Worm (Caenorhabditis elegans) whole organism, L2 larva: ENCODE data around the gene K08H2.7.

Experiments
- C34F6.9 ChIP-seq: fragments of 150-350 bp; optimal IDR thresholded peaks from 2 replicates; lab custom pipeline; 2014; ENCODE audit warnings: missing biosample characterization, missing genetic modification characterization
- F13H6.1 ChIP-seq: sonication (generic microtip); optimal IDR thresholded peaks from 2 replicates; lab custom pipeline; 2016; ENCODE audit warnings: missing genetic modification characterization, missing compliant biosample characterization
- Y55F3AM.14 ChIP-seq: fragments of 200-800 bp; sonication (Bioruptor generic); optimal IDR thresholded peaks from 2 replicates; lab custom pipeline; 2018; ENCODE audit warnings: mild to moderate bottlenecking, missing genetic modification characterization, missing compliant biosample characterization
- alr-1 ChIP-seq: fragments of 150-350 bp; optimal IDR thresholded peaks from 2 replicates; lab custom pipeline; 2014; ENCODE audit warnings: missing biosample characterization, missing genetic modification characterization
- blmp-1 ChIP-seq: sonication (generic microtip); optimal IDR thresholded peaks from 2 replicates; lab custom pipeline; 2017; ENCODE audit warnings: missing genetic modification characterization, mild to moderate bottlenecking, missing compliant biosample characterization, antibody characterized with exemption, moderate library complexity; ENCODE audit not compliant: insufficient read depth
- ceh-16 ChIP-seq: fragments of 150-350 bp; optimal IDR thresholded peaks from 2 replicates; lab custom pipeline; 2014; ENCODE audit warnings: missing biosample characterization, missing genetic modification characterization
- crh-2 ChIP-seq: sonication (generic microtip); optimal IDR thresholded peaks from 2 replicates; lab custom pipeline; 2017; ENCODE audit warnings: missing biosample characterization, missing genetic modification characterization
- egl-27 ChIP-seq: sonication (generic microtip); optimal IDR thresholded peaks from 3 replicates; lab custom pipeline; 2017; ENCODE audit warnings: missing biosample characterization, missing genetic modification reagents, missing genetic modification characterization
- elt-1 ChIP-seq: fragments of 150-350 bp; optimal IDR thresholded peaks from 2 replicates; lab custom pipeline; 2014; ENCODE audit warnings: missing biosample characterization, missing genetic modification characterization
- fos-1 ChIP-seq: fragments of 150-350 bp; optimal IDR thresholded peaks from 2 replicates; lab custom pipeline; 2014; ENCODE audit warnings: missing biosample characterization, missing genetic modification characterization
- gmeb-1 ChIP-seq: fragments of 150-350 bp; optimal IDR thresholded peaks from 2 replicates; lab custom pipeline; 2014; ENCODE audit warnings: missing biosample characterization, missing genetic modification characterization
- lin-11 ChIP-seq: fragments of 150-350 bp; sonication (generic microtip); optimal IDR thresholded peaks from 2 replicates; lab custom pipeline; 2014; ENCODE audit warnings: missing biosample characterization, missing genetic modification characterization, inconsistent platforms, mixed read lengths
- lin-13 ChIP-seq: fragments of 150-350 bp; optimal IDR thresholded peaks from 2 replicates; lab custom pipeline; 2014; ENCODE audit warnings: missing biosample characterization, missing genetic modification reagents, missing genetic modification characterization
- lin-39 ChIP-seq: fragments of 150-350 bp; optimal IDR thresholded peaks from 2 replicates; lab custom pipeline; 2014; ENCODE audit warnings: missing biosample characterization, missing genetic modification reagents, missing genetic modification characterization
- lsy-2 ChIP-seq, 2 experiments: fragments of 150-350 bp in 1 of 2; sonication (generic microtip) in 1 of 2; optimal IDR thresholded peaks; 2 replicates each; lab custom pipeline; 2014 to 2017; ENCODE audit warnings: missing biosample characterization in 2 of 2, missing genetic modification characterization in 2 of 2
- mab-5 ChIP-seq: fragments of 150-350 bp; optimal IDR thresholded peaks from 2 replicates; lab custom pipeline; 2014; ENCODE audit warnings: missing biosample characterization, missing genetic modification characterization
- mbf-1 ChIP-seq: sonication (generic microtip); optimal IDR thresholded peaks from 2 replicates; lab custom pipeline; 2017; ENCODE audit warnings: missing biosample characterization, missing genetic modification characterization
- mdl-1 ChIP-seq, 2 experiments: fragments of 150-350 bp in 1 of 2; sonication (generic microtip) in 1 of 2; optimal IDR thresholded peaks; 2 replicates each; lab custom pipeline; 2017; ENCODE audit warnings: missing biosample characterization in 2 of 2, missing genetic modification characterization in 2 of 2
- nhr-10 ChIP-seq: sonication (generic microtip); optimal IDR thresholded peaks from 2 replicates; lab custom pipeline; 2017; ENCODE audit warnings: missing biosample characterization, missing genetic modification characterization
- nhr-11 ChIP-seq: fragments of 150-350 bp; optimal IDR thresholded peaks from 2 replicates; lab custom pipeline; 2014; ENCODE audit warnings: missing biosample characterization, missing genetic modification characterization
- nhr-12 ChIP-seq: fragments of 150-350 bp; optimal IDR thresholded peaks from 2 replicates; lab custom pipeline; 2014; ENCODE audit warnings: missing biosample characterization, missing genetic modification characterization
- nhr-129 ChIP-seq: fragments of 150-350 bp; optimal IDR thresholded peaks from 2 replicates; lab custom pipeline; 2014; ENCODE audit warnings: missing biosample characterization, missing genetic modification characterization
- nhr-21 ChIP-seq: fragments of 150-350 bp; optimal IDR thresholded peaks from 2 replicates; lab custom pipeline; 2014; ENCODE audit warnings: missing biosample characterization, missing genetic modification characterization
- nhr-23 ChIP-seq: fragments of 150-350 bp; optimal IDR thresholded peaks from 2 replicates; lab custom pipeline; 2014; ENCODE audit warnings: missing biosample characterization, missing genetic modification reagents, missing genetic modification characterization
- nhr-237 ChIP-seq: fragments of 150-350 bp; optimal IDR thresholded peaks from 2 replicates; lab custom pipeline; 2014; ENCODE audit warnings: missing biosample characterization, missing genetic modification characterization
- nhr-25 ChIP-seq: fragments of 150-350 bp; sonication (generic microtip); optimal IDR thresholded peaks from 3 replicates; lab custom pipeline; 2014; ENCODE audit warnings: missing biosample characterization, missing genetic modification characterization
- nhr-6 ChIP-seq: fragments of 150-350 bp; optimal IDR thresholded peaks from 2 replicates; lab custom pipeline; 2014; ENCODE audit warnings: missing biosample characterization, missing genetic modification characterization
- peb-1 ChIP-seq: fragments of 150-350 bp; optimal IDR thresholded peaks from 2 replicates; lab custom pipeline; 2014; ENCODE audit warnings: missing biosample characterization, missing genetic modification characterization
- sem-4 ChIP-seq: fragments of 150-350 bp; optimal IDR thresholded peaks from 2 replicates; lab custom pipeline; 2014; ENCODE audit warnings: missing biosample characterization, missing genetic modification reagents, missing genetic modification characterization
- skn-1 ChIP-seq: sonication (generic microtip); optimal IDR thresholded peaks from 2 replicates; lab custom pipeline; 2017; ENCODE audit warnings: missing biosample characterization, missing genetic modification characterization
- sma-3 ChIP-seq: sonication (generic microtip); optimal IDR thresholded peaks from 2 replicates; lab custom pipeline; 2016; ENCODE audit warnings: missing genetic modification reagents, missing genetic modification characterization, missing compliant biosample characterization
- sma-9 ChIP-seq, 2 experiments: fragments of 150-350 bp in 1 of 2; sonication (generic microtip) in 1 of 2; optimal IDR thresholded peaks; 2 replicates each; lab custom pipeline; 2014 to 2016; ENCODE audit warnings: missing genetic modification characterization in 2 of 2, mild to moderate bottlenecking in 1 of 2, missing biosample characterization in 1 of 2, missing compliant biosample characterization in 1 of 2, missing genetic modification reagents in 1 of 2, moderate library complexity in 1 of 2
- snpc-4 ChIP-seq: fragments of 150-350 bp; optimal IDR thresholded peaks from 2 replicates; lab custom pipeline; 2014; ENCODE audit warnings: missing biosample characterization, missing genetic modification characterization
- unc-39 ChIP-seq: fragments of 150-350 bp; optimal IDR thresholded peaks from 2 replicates; lab custom pipeline; 2014; ENCODE audit warnings: missing biosample characterization, missing genetic modification characterization
- unc-55 ChIP-seq: fragments of 150-350 bp; sonication (generic microtip); optimal IDR thresholded peaks from 3 replicates; lab custom pipeline; 2014; ENCODE audit warnings: missing biosample characterization, missing genetic modification reagents, missing genetic modification characterization
- unc-62 ChIP-seq: fragments of 150-350 bp; optimal IDR thresholded peaks from 2 replicates; lab custom pipeline; 2014; ENCODE audit warnings: missing biosample characterization, missing genetic modification reagents, missing genetic modification characterization
- zag-1 ChIP-seq: fragments of 150-350 bp; optimal IDR thresholded peaks from 2 replicates; lab custom pipeline; 2014; ENCODE audit warnings: missing biosample characterization, missing genetic modification characterization
- ztf-1 ChIP-seq: fragments of 200-800 bp; sonication (Bioruptor generic); conservative IDR thresholded peaks from 2 replicates; pipeline ENCODE4 v1.3.6; 2022; ENCODE audit warnings: missing genetic modification characterization, missing compliant biosample characterization
- ztf-11 ChIP-seq: sonication (generic microtip); optimal IDR thresholded peaks from 2 replicates; lab custom pipeline; 2017; ENCODE audit warnings: missing biosample characterization, missing genetic modification characterization

Gene K08H2.7

ce11 chrX:13216802-13217201 lies 31.4 kb downstream of the K08H2.7 start, which contains the start of gene R12H7.4:
TSS of gene R12H7.4 (plus strand) at chrX:13217102.
- TF ChIP-seq lin-11 (no peak), gmeb-1 (no peak), lin-39 (tag; lab: Kevin White, UChicago) (no peak), zag-1 (tag; lab: Kevin White, UChicago) (no peak), snpc-4 (tag; lab: Kevin White, UChicago) (no peak), lsy-2 (tag; optimal IDR thresholded peaks at IDR 0.05; lab: Kevin White, UChicago) (no peak), unc-62 (GFP tag; lab: Kevin White, UChicago) (no peak), nhr-23 (tag; lab: Kevin White, UChicago) (no peak), ztf-1 (no peak), C34F6.9 (tag; lab: Kevin White, UChicago) (no peak), nhr-21 (tag; lab: Kevin White, UChicago) (no peak), Y55F3AM.14 (GFP tag; lab: Kevin White, UChicago) (no peak), nhr-6 (tag; lab: Kevin White, UChicago) (no peak), alr-1 (tag; lab: Kevin White, UChicago) (no peak), nhr-11 (tag; lab: Kevin White, UChicago) (no peak), nhr-25 (tag; lab: Kevin White, UChicago) (no peak)

ce11 chrX:13212528-13212927 lies 35.7 kb downstream of the K08H2.7 start:
- TF ChIP-seq zag-1 (tag; lab: Kevin White, UChicago): no peak
- TF ChIP-seq mab-5: no peak
- no peak for TF ChIP-seq F13H6.1 (tag; lab: Kevin White, UChicago)
- no peak for TF ChIP-seq lin-13 (GFP tag; lab: Kevin White, UChicago)
- TF ChIP-seq nhr-10: no peak
- no peak for TF ChIP-seq sma-9 (GFP tag; optimal IDR thresholded peaks at IDR 0.05; lab: Kevin White, UChicago)
- TF ChIP-seq sma-9 (tag; optimal IDR thresholded peaks at IDR 0.05; lab: Kevin White, UChicago): no peak
- TF ChIP-seq unc-39 (tag; lab: Kevin White, UChicago): no peak
- no peak for TF ChIP-seq mbf-1 (tag; lab: Kevin White, UChicago)
- TF ChIP-seq skn-1: no peak
- TF ChIP-seq nhr-12 (tag; lab: Kevin White, UChicago): no peak
- TF ChIP-seq nhr-21 (tag; lab: Kevin White, UChicago): no peak
- TF ChIP-seq unc-62 (GFP tag; lab: Kevin White, UChicago): no peak
- no peak for TF ChIP-seq fos-1 (tag; lab: Kevin White, UChicago)
- no peak for TF ChIP-seq elt-1 (tag; lab: Kevin White, UChicago)
- TF ChIP-seq peb-1 (tag; lab: Kevin White, UChicago): no peak
- TF ChIP-seq C34F6.9 (tag; lab: Kevin White, UChicago): no peak
- TF ChIP-seq nhr-237 (tag; lab: Kevin White, UChicago): no peak
- TF ChIP-seq ceh-16 (tag; lab: Kevin White, UChicago): no peak
- TF ChIP-seq sma-3 (GFP tag; lab: Kevin White, UChicago): no peak
- no peak for TF ChIP-seq ztf-11 (tag; lab: Kevin White, UChicago)

- TF ChIP-seq egl-27 (tag; lab: Kevin White, UChicago) (no peak), mbf-1 (tag; lab: Kevin White, UChicago) (no peak), C34F6.9 (tag; lab: Kevin White, UChicago) (peak; percentile 68), sem-4 (tag; lab: Kevin White, UChicago) (peak; percentile 44), lin-11 (peak; percentile 4), zag-1 (tag; lab: Kevin White, UChicago) (peak; percentile 89), lsy-2 (tag; optimal IDR thresholded peaks at IDR 0.05; lab: Kevin White, UChicago) (peak; percentile 4 to 67), unc-55 (GFP tag; lab: Kevin White, UChicago) (peak; percentile 77), blmp-1 (tag; lab: Kevin White, UChicago) (no peak), nhr-6 (tag; lab: Kevin White, UChicago) (peak; percentile 28), mdl-1 (tag; optimal IDR thresholded peaks at IDR 0.05; lab: Kevin White, UChicago) (peak in 1 of 2 experiments; percentile 45), sma-9 (GFP tag; optimal IDR thresholded peaks at IDR 0.05; lab: Kevin White, UChicago) (peak; percentile 71), sma-9 (tag; optimal IDR thresholded peaks at IDR 0.05; lab: Kevin White, UChicago) (no peak), nhr-129 (tag; lab: Kevin White, UChicago) (peak; percentile 79), F13H6.1 (tag; lab: Kevin White, UChicago) (peak; percentile 68), crh-2 (tag; lab: Kevin White, UChicago) (peak; percentile 46), Y55F3AM.14 (GFP tag; lab: Kevin White, UChicago) (peak; percentile 79), nhr-21 (tag; lab: Kevin White, UChicago) (no peak), lin-39 (tag; lab: Kevin White, UChicago) (peak; percentile 31)
These were observed 37.8 kb downstream of the K08H2.7 start for ce11 chrX:13210478-13210877.
